Worm (Caenorhabditis elegans): Measurements from ENCODE around the gene rps-13.

Gene rps-13

DNA sequence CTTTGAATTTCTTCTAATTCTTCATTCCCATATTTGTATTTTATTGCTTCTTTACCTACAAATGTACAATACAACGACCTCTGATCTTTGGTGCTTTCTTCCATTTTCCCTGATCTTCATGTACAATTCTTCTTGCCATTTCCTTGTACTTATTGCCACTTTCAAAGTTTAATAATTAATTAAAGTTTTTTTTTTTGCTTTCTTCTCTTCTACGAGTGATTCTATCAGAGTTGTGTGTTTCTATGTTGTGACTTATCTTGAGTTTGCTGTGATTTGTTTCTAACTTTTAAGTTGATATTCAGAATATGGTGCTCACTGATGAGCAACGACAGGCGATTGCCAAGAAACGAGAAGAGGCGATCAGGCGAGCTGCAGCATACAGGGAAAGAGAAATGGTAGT is 15.8 kb upstream of the rps-13 start, which contains the start of gene smrc-1:
smrc-1 (plus strand) TSS at position 301 of the 400 bp plus-strand sequence.
- no peak for TF ChIP-seq nhr-10 (tag; optimal IDR thresholded peaks at IDR 0.05)
- TF ChIP-seq lim-7 (GFP tag; IDR thresholded peaks at IDR 0.05) = no peak
- no peak for TF ChIP-seq egl-27 (tag; optimal IDR thresholded peaks at IDR 0.05)
- TF ChIP-seq nhr-25 (tag; optimal IDR thresholded peaks at IDR 0.05; ENCODE audit: borderline replicate concordance, insufficient read depth) = no peak
- TF ChIP-seq saeg-2 (GFP tag; IDR thresholded peaks at IDR 0.05) = no peak
- no peak for TF ChIP-seq sdz-12 (GFP tag; optimal IDR thresholded peaks at IDR 0.05)
- no peak for TF ChIP-seq ztf-11 (tag; optimal IDR thresholded peaks at IDR 0.05)
- TF ChIP-seq nhr-42 (GFP tag; IDR thresholded peaks at IDR 0.05) = no peak
- no peak for TF ChIP-seq dmd-9 (GFP tag; IDR thresholded peaks at IDR 0.05)
- TF ChIP-seq F37D6.2 (tag; optimal IDR thresholded peaks at IDR 0.05) = no peak
- no peak for TF ChIP-seq daf-16 (GFP tag; optimal IDR thresholded peaks at IDR 0.05)
- TF ChIP-seq daf-16 (tag; optimal IDR thresholded peaks at IDR 0.05) = no peak
- TF ChIP-seq zfp-2 (tag; optimal IDR thresholded peaks at IDR 0.05) = no peak
- no peak for TF ChIP-seq nhr-237 (tag; optimal IDR thresholded peaks at IDR 0.05)
- no peak for TF ChIP-seq fos-1 (tag; optimal IDR thresholded peaks at IDR 0.05)
- no peak for TF ChIP-seq lin-13 (GFP tag; optimal IDR thresholded peaks at IDR 0.05)
- no peak for TF ChIP-seq ceh-28 (tag; optimal IDR thresholded peaks at IDR 0.05)
- TF ChIP-seq jun-1 (tag; optimal IDR thresholded peaks at IDR 0.05) = no peak

- TF ChIP-seq nhr-28 (tag; optimal IDR thresholded peaks at IDR 0.05) (no peak), daf-19 (GFP tag; conservative IDR thresholded peaks at IDR 0.05) (no peak), lin-39 (tag; optimal IDR thresholded peaks at IDR 0.05) (no peak), R02D3.7 (tag; optimal IDR thresholded peaks at IDR 0.05) (no peak), vab-7 (GFP tag; IDR thresholded peaks at IDR 0.05) (no peak), zip-11 (GFP tag; IDR thresholded peaks at IDR 0.05) (no peak), nhr-11 (tag; optimal IDR thresholded peaks at IDR 0.05) (no peak), pha-4 (GFP tag; IDR thresholded peaks at IDR 0.05) (no peak), pha-4 (tag; optimal IDR thresholded peaks at IDR 0.05) (no peak), mdt-29 (GFP tag; IDR thresholded peaks at IDR 0.05) (no peak), F49E8.2 (tag; optimal IDR thresholded peaks at IDR 0.05; ENCODE audit: borderline replicate concordance) (no peak), nhr-77 (tag; optimal IDR thresholded peaks at IDR 0.05) (no peak), madf-9 (GFP tag; conservative IDR thresholded peaks at IDR 0.05) (no peak), lin-15B (tag; optimal IDR thresholded peaks at IDR 0.05) (no peak), jun-1 (tag; optimal IDR thresholded peaks at IDR 0.05) (no peak), fkh-10 (GFP tag; optimal IDR thresholded peaks at IDR 0.05) (no peak), zfp-2 (tag; optimal IDR thresholded peaks at IDR 0.05) (no peak), F44E2.7 (GFP tag; IDR thresholded peaks at IDR 0.05) (no peak), ceh-44 (GFP tag; IDR thresholded peaks at IDR 0.05) (no peak), unc-62 (GFP tag; optimal IDR thresholded peaks at IDR 0.05 in 1 of 2) (no peak), unc-62 (tag; optimal IDR thresholded peaks at IDR 0.05) (no peak)
These were observed 14.7 kb upstream of the rps-13 start, which contains the start of gene C16A3.2 for ce11 chrIII:6389533-6389932. C16A3.2 (plus strand) TSS chrIII:6389833.

DNA sequence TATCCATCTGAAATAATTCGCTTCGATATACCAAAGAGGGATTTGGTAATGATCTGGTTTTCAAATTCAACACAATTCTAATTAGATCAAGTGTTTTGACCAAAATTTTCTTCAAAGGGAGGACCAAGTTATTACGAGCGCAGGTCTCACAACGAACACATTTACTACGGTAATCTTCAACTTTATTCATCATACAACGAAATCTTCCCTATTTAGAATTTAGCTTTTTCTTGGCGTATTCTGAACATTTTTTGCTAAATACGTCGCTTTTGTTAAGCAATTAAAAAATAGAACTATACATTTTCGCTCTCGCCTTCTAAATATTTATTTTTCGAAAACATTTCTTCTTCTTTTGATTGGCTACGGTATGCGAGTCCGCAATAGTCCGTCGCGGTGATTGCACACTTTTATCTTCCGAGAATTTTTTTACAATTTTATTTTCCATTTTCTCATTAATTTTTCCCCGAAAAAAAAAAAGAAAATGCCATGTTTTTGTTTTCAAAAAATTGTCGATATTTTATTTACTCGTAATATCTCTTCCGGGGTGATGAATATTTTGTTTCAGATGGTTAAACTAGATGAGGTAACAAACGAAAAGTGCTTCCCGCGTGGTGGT is 8.3 kb upstream of the rps-13 start, which contains the start of gene let-716:
let-716 (plus strand) TSS at position 566 of the 616 bp plus-strand sequence.
- TF ChIP-seq mes-2 (tag; optimal IDR thresholded peaks at IDR 0.05; ENCODE audit: poor library complexity, severe bottlenecking) = peak; percentile 40
- TF ChIP-seq T20F7.1 (GFP tag; optimal IDR thresholded peaks at IDR 0.05) = no peak
- no peak for TF ChIP-seq dmd-8 (GFP tag; IDR thresholded peaks at IDR 0.05)
- peak; percentile 5 for TF ChIP-seq nhr-28 (tag; optimal IDR thresholded peaks at IDR 0.05)
- no peak for TF ChIP-seq unc-130 (GFP tag; optimal IDR thresholded peaks at IDR 0.05)
- 0 out of 2 replicates have a peak, but pooled peaks have one; percentile 46 for TF ChIP-seq hmg-1.1 (GFP tag; IDR thresholded peaks at IDR 0.05)
- TF ChIP-seq mep-1 (tag; optimal IDR thresholded peaks at IDR 0.05) = peak; percentile 8
- TF ChIP-seq hif-1 (tag; optimal IDR thresholded peaks at IDR 0.05) = peak in 1 of 2 experiments; percentile 20
- TF ChIP-seq dve-1 (tag; optimal IDR thresholded peaks at IDR 0.05; ENCODE audit: insufficient read depth) = peak; percentile 19
- TF ChIP-seq lin-38 (GFP tag; IDR thresholded peaks at IDR 0.05) = peak; percentile 39; the same call in 1 of the 2 replicates
- TF ChIP-seq dpl-1 (GFP tag; optimal IDR thresholded peaks at IDR 0.05) = peak; percentile 24
- TF ChIP-seq lsy-2 (tag; optimal IDR thresholded peaks at IDR 0.05) = peak; percentile 56 to 97
- peak in 1 of 2 experiments; percentile 14 for TF ChIP-seq unc-62 (GFP tag; optimal IDR thresholded peaks at IDR 0.05 in 1 of 2)
- TF ChIP-seq unc-62 (tag; optimal IDR thresholded peaks at IDR 0.05) = no peak
